Worm (Caenorhabditis elegans): ENCODE data around the gene szy-2.

ce11 chrIII:5329372-5329771 is 41.7 kb downstream of the szy-2 start:
- TF ChIP-seq tbx-2 (tag; optimal IDR thresholded peaks at IDR 0.05) (no peak), hlh-6 (tag; optimal IDR thresholded peaks at IDR 0.05) (no peak), dve-1 (tag; optimal IDR thresholded peaks at IDR 0.05) (no peak), ama-1 (optimal IDR thresholded peaks at IDR 0.05) (no peak), mec-3 (tag; optimal IDR thresholded peaks at IDR 0.05; ENCODE audit: borderline replicate concordance) (no peak)

Data from whole organism, late embryonic.